Worm (Caenorhabditis elegans) whole organism, dauer: ENCODE measurements around the gene srh-70.
"Not testable (repeated sequence)": the region's sequence is repeated elsewhere in the genome, so short reads cannot be mapped to it uniquely, and the experiment has no call there.

Source experiments
- unc-62 ChIP-seq: sonication (generic microtip); optimal IDR thresholded peaks from 2 replicates; lab custom pipeline; 2017; ENCODE audit warnings: missing biosample characterization, missing genetic modification reagents, missing genetic modification characterization

Gene srh-70

DNA sequence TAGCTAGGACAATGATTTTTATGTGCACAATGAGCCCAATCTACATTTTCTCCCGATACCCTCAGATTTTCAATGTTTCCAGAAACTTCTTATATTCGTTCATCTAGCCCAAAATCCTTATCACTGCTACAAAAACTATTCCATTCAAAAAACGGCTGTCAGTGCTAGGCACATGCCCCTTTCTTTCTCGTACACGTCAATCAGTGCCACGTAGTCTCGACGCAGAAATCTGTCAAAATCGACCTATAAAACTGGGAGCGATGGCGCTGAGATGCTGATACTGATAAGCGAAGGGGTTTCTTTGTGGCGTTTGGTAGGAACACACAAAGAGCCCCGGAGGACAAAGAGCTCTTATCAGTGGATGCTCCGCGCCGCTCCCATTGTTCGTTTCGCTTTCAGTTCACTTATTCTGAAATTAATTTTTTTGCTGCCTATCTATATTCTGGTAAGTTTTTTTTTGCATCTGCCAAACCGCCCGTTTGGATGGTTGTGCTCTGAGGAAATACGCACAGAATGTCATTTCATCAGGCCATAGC is at the start of gene srh-70:
Gene srh-70, minus strand, starts transcription at position 51 of the 536 bp plus-strand sequence.
- no peak for TF ChIP-seq unc-62 (GFP tag; lab: Kevin White, UChicago)

DNA sequence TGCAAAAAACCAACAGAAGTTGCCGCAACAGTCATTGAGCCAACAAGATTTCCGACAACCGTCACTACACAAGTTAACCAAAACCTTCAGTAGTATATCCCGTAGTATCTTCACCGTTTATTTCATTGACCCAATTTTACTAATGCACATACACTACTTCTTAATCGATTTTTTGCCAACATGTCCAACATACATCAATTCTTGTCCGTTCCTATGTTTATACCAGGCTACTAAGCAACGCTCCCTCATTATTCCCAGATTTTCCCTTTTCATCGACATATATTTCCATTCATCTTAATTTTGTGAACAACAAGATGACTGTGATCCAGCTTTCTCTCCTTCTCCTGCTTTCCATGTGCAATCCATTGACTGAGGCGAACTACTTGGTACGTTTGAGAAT is 47.2 kb upstream of the srh-70 start, which contains the start of gene F49C5.7:
Gene F49C5.7, plus strand, starts transcription at position 301 of the 400 bp plus-strand sequence.
- no peak for TF ChIP-seq unc-62 (GFP tag; lab: Kevin White, UChicago)

DNA sequence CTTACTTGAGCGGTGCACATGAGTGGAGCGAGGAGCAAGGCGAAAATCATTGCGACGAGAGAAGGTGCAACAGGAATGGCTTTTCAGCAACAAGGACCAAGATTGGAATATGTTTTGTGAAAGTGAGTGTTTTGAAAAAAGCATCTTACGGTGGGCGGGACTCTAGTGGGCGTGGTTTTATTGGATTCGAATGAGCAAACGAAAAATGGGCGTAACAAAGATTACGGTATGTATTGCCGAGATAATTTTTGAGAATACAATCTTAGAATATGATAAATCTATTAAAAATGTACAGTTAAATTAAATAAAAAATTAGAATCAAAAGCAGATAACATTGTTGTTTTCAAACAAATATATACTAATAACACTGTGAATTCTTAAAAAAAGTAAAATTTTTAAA is 41.6 kb upstream of the srh-70 start, which contains the start of gene F49C5.12:
Gene F49C5.12, minus strand, starts transcription at position 101 of the 400 bp plus-strand sequence.
- no peak for TF ChIP-seq unc-62 (GFP tag; lab: Kevin White, UChicago)

DNA sequence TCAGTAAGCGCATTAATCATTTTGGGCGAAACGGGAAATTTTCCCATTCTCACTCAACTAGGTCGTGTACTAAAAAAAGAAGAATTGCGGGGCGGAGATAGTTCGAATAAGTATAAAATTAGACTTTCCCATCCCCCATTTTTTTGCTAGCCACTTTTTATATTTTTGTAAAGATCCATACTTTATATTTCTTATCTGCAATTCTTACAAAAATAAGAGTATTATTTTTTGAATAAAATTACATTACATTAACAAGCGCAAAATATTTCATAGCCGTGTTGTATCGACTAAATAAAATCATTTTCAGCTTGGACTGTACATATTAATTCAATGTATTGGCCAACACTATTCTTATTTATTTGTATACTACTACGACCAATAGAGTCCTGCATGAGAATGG is 36.9 kb upstream of the srh-70 start, which contains the start of gene F49C5.11:
Gene F49C5.11, plus strand, starts transcription at position 301 of the 400 bp plus-strand sequence.
- no peak for TF ChIP-seq unc-62 (GFP tag; lab: Kevin White, UChicago)

DNA sequence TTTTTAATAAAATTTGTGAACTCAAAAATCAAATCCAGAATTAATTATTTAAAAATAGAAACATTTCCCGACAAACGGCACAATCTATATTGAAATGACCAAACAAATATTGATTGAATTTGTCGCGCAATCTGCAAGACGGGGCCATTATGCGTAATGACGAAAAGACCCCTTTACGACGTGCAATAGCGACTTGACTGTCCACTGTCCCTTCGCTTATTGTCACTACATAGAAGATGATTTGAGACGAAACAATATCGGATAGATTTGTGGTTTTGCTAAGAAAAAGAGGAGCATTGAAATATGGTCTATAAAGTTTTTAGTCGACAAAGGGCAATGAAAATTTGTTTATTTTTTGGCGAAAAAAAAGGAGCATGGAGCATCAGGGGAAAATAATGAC is 32.3 kb upstream of the srh-70 start:
- no peak for TF ChIP-seq unc-62 (GFP tag; lab: Kevin White, UChicago)

DNA sequence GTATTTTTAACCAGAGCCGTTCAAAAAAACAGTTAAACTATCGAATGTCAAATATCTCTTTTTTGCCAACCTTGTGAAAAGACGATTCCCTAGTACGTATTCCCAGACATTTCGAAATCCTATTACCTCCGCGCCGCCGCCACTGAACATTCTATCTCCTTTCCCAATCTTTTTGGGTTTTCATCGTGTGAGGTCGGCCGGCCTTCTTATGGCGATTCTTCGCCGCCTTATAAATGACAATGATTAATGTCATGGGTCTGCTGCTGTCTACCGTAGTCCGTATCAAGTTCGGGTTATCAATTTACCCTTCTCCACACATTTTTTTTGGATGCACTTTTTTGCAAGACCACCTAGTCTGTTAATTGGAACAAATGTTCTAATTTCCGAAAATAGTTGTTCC is 31.0 kb upstream of the srh-70 start:
- TF ChIP-seq unc-62 (GFP tag; lab: Kevin White, UChicago), result no peak

DNA sequence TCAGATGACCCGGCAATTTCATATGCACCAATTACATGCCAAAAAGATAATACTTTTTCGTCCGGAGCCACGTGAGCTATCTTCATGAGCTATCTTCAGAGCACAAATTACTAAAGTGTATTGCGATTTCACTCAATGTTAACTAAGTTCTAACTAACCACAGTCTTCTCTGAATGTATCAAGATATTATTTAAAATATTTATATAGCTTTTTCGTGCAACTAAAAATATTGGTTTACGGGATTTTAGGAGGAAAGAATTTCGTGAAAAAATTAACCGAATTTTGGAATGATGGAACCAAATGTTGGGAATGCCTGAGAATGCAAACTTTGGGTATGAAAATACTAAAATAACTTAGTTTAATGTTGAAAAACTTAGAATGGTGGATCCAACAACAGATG is 28.9 kb upstream of the srh-70 start, which contains the start of gene F49C5.16:
Gene F49C5.16, plus strand, starts transcription at position 301 of the 400 bp plus-strand sequence.
- no peak for TF ChIP-seq unc-62 (GFP tag; lab: Kevin White, UChicago)

DNA sequence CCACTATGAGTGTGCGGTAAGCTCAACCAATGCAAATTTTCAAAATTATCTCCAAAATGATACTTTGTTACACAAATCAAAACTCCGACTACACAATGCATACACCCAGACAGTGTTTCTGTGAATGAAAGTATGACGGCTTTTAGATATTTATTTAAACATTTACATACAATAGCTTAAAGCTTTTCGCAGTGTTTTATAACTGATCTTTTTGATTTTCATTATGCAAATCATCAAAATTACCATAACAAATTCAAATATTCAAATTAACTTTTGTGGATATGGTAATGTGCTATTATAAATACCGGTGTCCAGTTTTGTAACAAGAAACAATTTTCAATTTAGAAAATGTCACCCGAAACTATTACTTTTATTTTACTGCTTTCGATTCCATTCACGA is 27.8 kb upstream of the srh-70 start, which contains the start of the genes F49C5.5 and F49C5.10:
Gene F49C5.5, minus strand, starts transcription at position 101 of the 400 bp plus-strand sequence.
Gene F49C5.10, plus strand, starts transcription at position 344 of the 400 bp plus-strand sequence.
- no peak for TF ChIP-seq unc-62 (GFP tag; lab: Kevin White, UChicago)

DNA sequence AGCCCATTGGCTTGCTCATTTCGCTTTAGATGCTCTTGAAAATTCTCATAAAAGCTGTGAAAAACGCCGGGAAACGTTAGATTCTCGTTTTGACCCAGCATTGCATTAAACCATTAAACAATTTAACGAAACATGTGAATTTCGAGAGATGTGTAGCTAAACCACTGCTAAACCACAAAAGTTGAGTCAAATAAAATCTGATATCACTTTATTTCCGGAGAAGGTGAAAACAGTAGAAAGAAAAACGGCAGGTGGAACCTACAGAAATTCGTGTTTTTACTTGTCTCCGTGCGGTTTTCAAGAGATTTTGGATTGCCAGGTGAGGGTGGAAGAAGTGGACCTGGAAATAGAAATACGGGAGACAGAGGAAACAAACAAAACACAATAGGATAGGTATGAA is 25.9 kb upstream of the srh-70 start, which contains the start of gene F49C5.9:
Gene F49C5.9, minus strand, starts transcription at position 101 of the 400 bp plus-strand sequence.
- TF ChIP-seq unc-62 (GFP tag; lab: Kevin White, UChicago), result no peak

DNA sequence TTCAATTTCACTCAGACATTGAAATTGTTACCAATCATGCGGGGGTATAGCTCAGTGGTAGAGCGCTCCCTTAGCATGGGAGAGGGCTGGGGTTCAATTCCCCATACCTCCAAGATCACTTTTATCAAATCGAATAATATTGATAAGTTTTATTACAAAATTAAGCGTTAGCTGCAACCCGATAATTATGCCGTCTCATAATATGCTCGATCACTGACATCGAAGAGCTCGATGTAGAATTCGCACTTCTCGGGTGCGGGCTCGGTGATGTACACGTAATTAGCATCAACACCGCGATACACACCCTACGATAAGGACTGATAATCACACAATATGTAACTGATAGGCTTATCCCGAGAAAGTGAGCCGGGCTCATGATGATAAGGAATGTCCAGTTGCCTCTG is 23.9 kb upstream of the srh-70 start:
- TF ChIP-seq unc-62 (GFP tag; lab: Kevin White, UChicago), result no peak

DNA sequence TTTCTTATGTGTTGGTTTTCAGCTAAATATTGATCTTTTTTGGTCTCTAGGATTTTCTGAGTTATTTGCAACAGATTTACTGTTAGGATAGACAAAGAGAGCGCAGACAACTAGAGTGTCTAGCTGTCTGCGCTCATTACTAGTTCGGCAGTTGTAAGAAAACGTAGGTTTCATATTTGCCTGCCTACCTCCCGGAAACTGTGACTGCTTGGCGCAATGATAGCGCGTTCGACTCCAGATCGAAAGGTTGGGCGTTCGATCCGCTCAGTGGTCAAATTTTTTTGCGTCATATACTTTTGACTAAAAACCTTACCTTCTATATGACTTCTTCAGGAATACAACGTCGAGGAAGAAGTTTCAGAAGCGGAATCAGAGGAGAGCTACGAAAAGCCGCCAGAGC is 20.7 kb upstream of the srh-70 start:
- no peak for TF ChIP-seq unc-62 (GFP tag; lab: Kevin White, UChicago)

DNA sequence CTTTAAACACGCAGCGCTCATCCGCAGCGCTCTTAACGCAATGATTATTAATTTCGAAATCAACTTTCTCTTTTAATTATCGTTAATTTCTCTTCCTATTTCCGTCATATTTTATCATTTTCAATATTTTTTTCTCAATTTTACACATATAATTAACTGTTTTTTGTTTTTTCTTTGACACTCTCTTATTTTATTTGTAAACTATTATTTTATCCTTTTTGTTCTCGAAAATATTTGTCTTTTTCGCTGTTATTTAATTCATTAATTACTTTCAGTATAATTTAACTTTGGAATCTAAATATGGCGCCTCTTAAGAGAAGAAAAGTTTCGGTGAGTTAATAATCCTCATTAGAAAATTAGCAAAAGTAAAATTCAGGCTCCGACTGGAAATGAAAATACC is 17.5 kb upstream of the srh-70 start, which contains the start of gene F49C5.3:
Gene F49C5.3, plus strand, starts transcription at position 301 of the 400 bp plus-strand sequence.
- TF ChIP-seq unc-62 (GFP tag; lab: Kevin White, UChicago), result not testable (repeated sequence)

DNA sequence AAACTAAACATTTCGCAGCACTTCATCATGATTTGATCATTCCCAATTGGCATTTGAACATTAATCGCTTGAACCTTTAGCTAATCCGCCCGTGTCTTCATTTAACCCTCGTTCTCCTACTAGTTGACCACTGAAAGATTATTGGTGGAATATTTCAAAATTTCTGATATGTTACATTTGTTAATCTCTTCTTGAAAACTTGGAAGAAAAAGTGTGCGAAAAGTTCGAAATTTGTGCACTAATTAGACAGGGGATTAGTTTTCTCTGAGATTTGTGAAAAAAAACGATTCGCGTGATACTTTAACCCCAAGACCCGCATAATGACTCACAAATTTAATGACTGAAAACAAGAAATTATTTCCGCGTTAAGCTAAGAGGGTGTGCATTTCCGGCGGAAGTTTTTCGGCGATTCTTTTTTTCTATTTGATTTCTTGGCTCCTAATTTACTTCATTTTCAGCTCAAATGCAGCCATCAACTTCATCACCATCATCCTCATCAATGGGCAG is 16.7 kb upstream of the srh-70 start, which contains the start of gene nimk-1:
Gene nimk-1, plus strand, starts transcription at position 457 of the 507 bp plus-strand sequence.
- TF ChIP-seq unc-62 (GFP tag; lab: Kevin White, UChicago), result no peak

DNA sequence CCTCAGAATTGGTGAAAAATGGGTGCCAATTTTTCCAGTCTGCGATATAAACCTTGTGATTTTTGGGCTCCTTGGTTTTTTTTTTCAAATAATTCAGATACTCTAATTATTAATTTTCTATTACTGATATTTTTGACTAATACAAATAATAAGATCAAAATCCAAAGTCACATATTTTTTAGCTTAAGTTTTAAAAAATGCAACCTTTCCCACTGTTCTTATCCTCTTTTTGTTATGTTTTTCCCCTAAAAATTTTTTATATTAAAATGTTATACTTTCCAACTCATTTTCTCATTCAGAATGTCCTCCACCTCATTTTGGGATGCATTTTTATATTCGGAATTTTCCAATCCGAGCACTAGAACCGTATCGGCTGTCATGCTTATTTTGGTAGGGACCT is 12.3 kb upstream of the srh-70 start, which contains the start of gene srx-120:
Gene srx-120, plus strand, starts transcription at position 301 of the 400 bp plus-strand sequence.
- no peak for TF ChIP-seq unc-62 (GFP tag; lab: Kevin White, UChicago)

DNA sequence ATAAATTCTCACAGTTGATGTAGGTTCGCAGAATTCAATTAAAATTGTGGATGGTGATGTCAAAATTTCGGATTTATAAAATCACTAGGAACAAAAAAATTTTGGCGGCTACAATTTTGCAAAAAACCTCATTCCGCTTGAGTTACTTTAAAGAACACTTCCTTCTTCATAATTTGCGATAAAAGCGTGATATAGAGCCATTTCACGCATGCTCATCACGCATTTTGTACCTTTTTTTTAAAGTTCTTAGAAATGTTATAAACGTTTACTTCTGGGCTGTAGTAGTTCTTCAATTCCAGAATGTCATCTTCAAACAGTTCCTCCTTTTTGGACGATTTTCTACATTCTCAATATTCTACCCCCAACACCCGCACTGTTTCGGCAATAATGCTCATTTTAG is 9.3 kb upstream of the srh-70 start, which contains the start of gene srx-119:
Gene srx-119, plus strand, starts transcription at position 301 of the 400 bp plus-strand sequence.
- no peak for TF ChIP-seq unc-62 (GFP tag; lab: Kevin White, UChicago)

DNA sequence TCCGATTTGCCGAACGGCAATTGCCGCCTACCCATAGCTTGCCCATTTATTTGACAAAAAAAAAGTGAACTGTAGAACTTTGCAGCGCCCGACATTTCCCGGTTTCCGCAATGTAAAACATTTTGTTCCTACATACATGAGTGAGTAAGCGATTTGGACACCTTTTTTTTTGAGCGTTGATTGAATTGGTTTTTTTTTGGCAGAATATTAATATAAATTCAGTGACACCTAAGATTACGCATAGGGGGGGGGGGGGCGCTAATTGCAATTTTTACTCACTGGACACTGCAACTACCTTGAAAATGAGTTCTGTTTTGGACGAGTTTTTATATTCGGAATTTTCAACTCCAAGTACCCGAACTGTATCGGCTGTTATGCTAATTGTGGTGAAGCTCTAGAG is 6.9 kb upstream of the srh-70 start, which contains the start of gene srx-118:
Gene srx-118, plus strand, starts transcription at position 301 of the 400 bp plus-strand sequence.
- no peak for TF ChIP-seq unc-62 (GFP tag; lab: Kevin White, UChicago)
